Fruit fly (Drosophila melanogaster): Measurements from ENCODE around the gene ppk26.

- TF ChIP-seq CG14655 (GFP tag; optimal IDR thresholded peaks at IDR 0.05) (no peak), Pif1B (GFP tag; optimal IDR thresholded peaks at IDR 0.05) (no peak), CG4496 (GFP tag; IDR thresholded peaks at IDR 0.05) (no peak), rn (GFP tag; IDR thresholded peaks at IDR 0.05) (no peak), gl (tag; optimal IDR thresholded peaks at IDR 0.05) (no peak)
These were observed 15.3 kb downstream of the ppk26 start, which contains the start of gene CG8541 for dm6 chr3L:7471259-7471658.

Data from whole organism, pupa.